Worm (Caenorhabditis elegans): ENCODE measurements around the gene Y51A2B.6.

DNA sequence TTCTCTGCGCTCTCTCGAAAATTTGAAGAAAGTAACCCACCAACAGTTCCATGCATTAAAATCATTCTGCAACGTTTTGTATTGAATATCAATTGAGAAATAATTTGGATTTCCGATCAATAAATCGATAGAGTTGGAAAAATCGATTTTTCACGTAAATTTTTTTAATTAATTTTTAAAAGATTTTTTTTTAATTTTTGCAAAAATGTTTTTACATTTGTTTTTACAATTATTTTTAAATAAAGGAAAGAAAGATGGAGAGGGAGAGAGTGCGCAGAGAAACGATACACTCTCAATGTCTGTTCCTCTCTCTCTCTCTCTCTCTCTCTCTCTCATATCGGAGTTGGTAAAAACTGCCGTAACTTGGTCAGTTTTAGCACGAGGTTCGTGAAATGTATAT is 31.4 kb upstream of the Y51A2B.6 start, which contains the start of gene ZK262.19:
- TF ChIP-seq ama-1 (optimal IDR thresholded peaks at IDR 0.05) (no peak), nfya-1 (tag; optimal IDR thresholded peaks at IDR 0.05) (no peak), sox-4 (tag; optimal IDR thresholded peaks at IDR 0.05) (no peak), pqm-1 (tag; optimal IDR thresholded peaks at IDR 0.05) (no peak), pha-4 (tag; optimal IDR thresholded peaks at IDR 0.05) (no peak), ahr-1 (tag; optimal IDR thresholded peaks at IDR 0.05) (no peak), sdc-2 (tag; optimal IDR thresholded peaks at IDR 0.05) (no peak), tbx-2 (tag; optimal IDR thresholded peaks at IDR 0.05) (no peak), hlh-8 (tag; optimal IDR thresholded peaks at IDR 0.05) (no peak), dmd-4 (tag; optimal IDR thresholded peaks at IDR 0.05; ENCODE audit: borderline replicate concordance) (no peak), Y22D7AL.16 (tag; optimal IDR thresholded peaks at IDR 0.05) (no peak), hlh-30 (tag; optimal IDR thresholded peaks at IDR 0.05; ENCODE audit: insufficient read depth) (no peak), unc-55 (GFP tag; optimal IDR thresholded peaks at IDR 0.05) (no peak), npax-4 (tag; optimal IDR thresholded peaks at IDR 0.05) (no peak)

All from whole organism, late embryonic.